Worm (Caenorhabditis elegans): ENCODE results near the gene rsp-5.

- TF ChIP-seq ref-1 (GFP tag; conservative IDR thresholded peaks at IDR 0.05): no peak
- no peak for TF ChIP-seq flt-1 (GFP tag; IDR thresholded peaks at IDR 0.05)
- no peak for TF ChIP-seq cog-1 (tag; optimal IDR thresholded peaks at IDR 0.05)
- no peak for TF ChIP-seq tab-1 (GFP tag; IDR thresholded peaks at IDR 0.05)
- TF ChIP-seq med-1 (GFP tag; optimal IDR thresholded peaks at IDR 0.05; ENCODE audit: insufficient read depth): no peak
Measured at ce11 chrII:6491187-6491586, 1.2 kb downstream of the rsp-5 start.
